Worm (Caenorhabditis elegans) whole organism, L1 larva: ENCODE measurements around the gene ostf-4.

Source experiments
- F16B12.6 ChIP-seq: fragments of 150-350 bp; optimal IDR thresholded peaks from 2 replicates; lab custom pipeline; 2014; ENCODE audit warnings: missing biosample characterization, missing genetic modification characterization
- aly-2 ChIP-seq: fragments of 150-350 bp; optimal IDR thresholded peaks from 2 replicates; lab custom pipeline; 2014; ENCODE audit warnings: missing biosample characterization, missing genetic modification characterization
- ceh-88 ChIP-seq: fragments of 200-800 bp; sonication (Bioruptor generic); IDR thresholded peaks from 2 replicates; pipeline ENCODE4 v1.3.6; 2022; ENCODE audit warnings: missing genetic modification characterization, missing compliant biosample characterization
- dpl-1 ChIP-seq, 3 experiments: fragments of 150-350 bp in 2 of 3; sonication (generic microtip) in 1 of 3; optimal IDR thresholded peaks; 2 replicates each; lab custom pipeline; 2014 to 2017; ENCODE audit warnings: missing biosample characterization in 3 of 3, missing genetic modification characterization in 3 of 3, missing genetic modification reagents in 3 of 3
- fkh-8 ChIP-seq: sonication (generic microtip); optimal IDR thresholded peaks from 2 replicates; lab custom pipeline; 2016; ENCODE audit warnings: mild to moderate bottlenecking, missing genetic modification characterization, missing compliant biosample characterization
- lin-14 ChIP-seq: fragments of 200-800 bp; sonication (Bioruptor generic); optimal IDR thresholded peaks from 2 replicates; lab custom pipeline; 2018; ENCODE audit warnings: mild to moderate bottlenecking, missing genetic modification characterization, moderate library complexity, missing compliant biosample characterization
- nhr-77 ChIP-seq: fragments of 150-350 bp; optimal IDR thresholded peaks from 2 replicates; lab custom pipeline; 2014; ENCODE audit warnings: missing biosample characterization, missing genetic modification characterization
- pag-3 ChIP-seq: sonication (generic microtip); optimal IDR thresholded peaks from 2 replicates; lab custom pipeline; 2017; ENCODE audit warnings: missing genetic modification characterization, mild to moderate bottlenecking, missing compliant biosample characterization, antibody characterized with exemption, borderline replicate concordance; ENCODE audit not compliant: insufficient read depth
- pax-3 ChIP-seq: fragments of 200-800 bp; sonication (Bioruptor generic); optimal IDR thresholded peaks from 2 replicates; lab custom pipeline; 2018; ENCODE audit warnings: mild to moderate bottlenecking, missing genetic modification characterization, moderate library complexity, missing compliant biosample characterization
- skn-1 ChIP-seq: fragments of 150-350 bp; optimal IDR thresholded peaks from 2 replicates; lab custom pipeline; 2014; ENCODE audit warnings: missing biosample characterization, missing genetic modification characterization
- vab-15 ChIP-seq: sonication (generic microtip); optimal IDR thresholded peaks from 2 replicates; lab custom pipeline; 2017; ENCODE audit warnings: missing genotype, mild to moderate bottlenecking, missing genetic modification characterization, missing compliant biosample characterization
- zip-4 ChIP-seq: fragments of 200-800 bp; sonication (Bioruptor generic); optimal IDR thresholded peaks from 2 replicates; lab custom pipeline; 2018; ENCODE audit warnings: mild to moderate bottlenecking, missing genetic modification characterization, moderate library complexity, missing compliant biosample characterization

DNA sequence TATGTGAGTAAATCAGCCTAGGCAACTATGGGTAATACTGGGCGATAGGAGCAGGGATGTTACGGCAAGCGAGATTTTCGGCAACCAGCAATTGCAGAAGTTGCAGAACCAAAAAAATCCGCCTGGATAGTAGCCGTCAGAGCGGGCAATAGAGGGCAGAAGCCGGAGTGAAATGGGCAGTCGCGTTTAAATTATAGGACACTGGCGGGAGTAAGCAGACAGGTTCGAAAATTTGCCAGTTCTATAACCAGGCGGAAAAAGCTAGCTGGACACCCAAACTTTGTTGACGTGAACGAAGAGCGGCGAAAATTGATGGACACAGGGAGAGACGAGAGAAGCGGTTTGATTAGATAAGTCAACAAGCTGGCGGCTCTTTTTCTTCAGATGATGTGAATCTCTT, 41.6 kb upstream of the ostf-4 start:
- TF ChIP-seq ceh-88 (GFP tag; lab: Robert Waterston, UW) (no peak), pag-3 (tag; lab: Kevin White, UChicago) (no peak), pax-3 (tag; lab: Kevin White, UChicago) (no peak), vab-15 (tag; lab: Kevin White, UChicago) (no peak), skn-1 (tag; lab: Kevin White, UChicago) (no peak), zip-4 (GFP tag; lab: Kevin White, UChicago) (no peak), nhr-77 (tag; lab: Kevin White, UChicago) (no peak), dpl-1 (GFP tag; optimal IDR thresholded peaks at IDR 0.05; lab: Kevin White, UChicago) (no peak), lin-14 (GFP tag; lab: Kevin White, UChicago) (peak; percentile 22), fkh-8 (no peak), aly-2 (tag; lab: Kevin White, UChicago) (no peak), F16B12.6 (no peak)
